Worm (Caenorhabditis elegans) whole organism, mixed stage, embryonic: ENCODE data around the gene T19C3.4.

ENCODE experiments used
- ces-1 ChIP-seq: fragments of 150-350 bp; optimal IDR thresholded peaks from 2 replicates; lab custom pipeline; 2014; ENCODE audit warnings: missing biosample characterization, missing genetic modification reagents, missing genetic modification characterization
- lin-13 ChIP-seq: fragments of 150-350 bp; optimal IDR thresholded peaks from 2 replicates; lab custom pipeline; 2014; ENCODE audit warnings: missing biosample characterization, missing genetic modification characterization
- lin-32 ChIP-seq: fragments of 200-800 bp; sonication (Bioruptor generic); optimal IDR thresholded peaks from 2 replicates; lab custom pipeline; 2018; ENCODE audit warnings: mild to moderate bottlenecking, missing genetic modification characterization, missing compliant biosample characterization
- mab-5 ChIP-seq: fragments of 150-350 bp; optimal IDR thresholded peaks from 2 replicates; lab custom pipeline; 2014; ENCODE audit warnings: missing biosample characterization, missing genetic modification characterization
- mep-1 ChIP-seq: fragments of 150-350 bp; optimal IDR thresholded peaks from 2 replicates; lab custom pipeline; 2017; ENCODE audit warnings: missing biosample characterization, missing genetic modification reagents, missing genetic modification characterization, inconsistent platforms
- nhr-12 ChIP-seq: fragments of 150-350 bp; optimal IDR thresholded peaks from 2 replicates; lab custom pipeline; 2014; ENCODE audit warnings: missing biosample characterization, missing genetic modification characterization
- nhr-28 ChIP-seq: fragments of 150-350 bp; optimal IDR thresholded peaks from 2 replicates; lab custom pipeline; 2014; ENCODE audit warnings: missing biosample characterization, missing genetic modification characterization
- nhr-76 ChIP-seq: sonication (generic microtip); optimal IDR thresholded peaks from 2 replicates; lab custom pipeline; 2017; ENCODE audit warnings: missing biosample characterization, missing genetic modification characterization
- pha-4 ChIP-seq: fragments of 150-350 bp; optimal IDR thresholded peaks from 2 replicates; lab custom pipeline; 2018; ENCODE audit warnings: missing biosample characterization, missing genetic modification reagents, missing genetic modification characterization
- snpc-4 ChIP-seq: fragments of 150-350 bp; optimal IDR thresholded peaks from 2 replicates; lab custom pipeline; 2014; ENCODE audit warnings: missing biosample characterization, missing genetic modification characterization
- tbx-8 ChIP-seq: fragments of 200-800 bp; sonication (Bioruptor generic); optimal IDR thresholded peaks from 2 replicates; lab custom pipeline; 2018; ENCODE audit warnings: mild to moderate bottlenecking, missing genetic modification characterization, moderate library complexity, missing compliant biosample characterization
- unc-62 ChIP-seq: fragments of 150-350 bp; optimal IDR thresholded peaks from 2 replicates; lab custom pipeline; 2014; ENCODE audit warnings: missing biosample characterization, missing genetic modification reagents, missing genetic modification characterization
- zip-8 ChIP-seq: fragments of 150-350 bp; optimal IDR thresholded peaks from 2 replicates; lab custom pipeline; 2014; ENCODE audit warnings: missing biosample characterization, missing genetic modification characterization
- ztf-11 ChIP-seq: fragments of 150-350 bp; optimal IDR thresholded peaks from 2 replicates; lab custom pipeline; 2014; ENCODE audit warnings: missing biosample characterization, missing genetic modification characterization

DNA sequence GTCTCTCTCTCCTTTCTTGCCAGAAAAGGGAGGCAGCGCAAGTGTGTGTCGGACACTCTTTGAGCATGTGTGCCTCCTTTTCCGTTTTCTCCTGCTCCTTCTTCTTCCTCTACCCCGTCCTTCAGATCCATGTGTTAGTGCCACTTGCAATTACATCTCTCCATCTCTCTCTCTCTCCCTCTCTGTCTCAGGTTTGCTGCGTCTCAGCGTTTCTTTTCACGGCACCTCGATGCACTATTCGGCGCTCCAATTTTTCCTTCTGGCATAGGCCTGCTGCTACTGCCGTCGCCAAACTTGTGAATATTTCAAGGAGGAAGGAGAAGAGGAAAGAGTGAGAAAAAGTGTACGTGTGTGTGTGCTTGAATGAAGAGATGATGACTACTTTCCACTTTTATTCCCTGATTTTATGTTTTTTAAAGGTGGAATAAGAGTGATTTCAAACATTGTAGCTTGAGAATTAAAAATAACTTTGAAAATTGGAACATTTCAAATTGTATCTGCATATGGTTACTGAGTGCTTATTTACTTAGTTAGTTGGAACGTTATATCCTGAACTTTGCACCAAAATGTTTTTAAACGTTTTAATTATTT lies 48.3 kb upstream of the T19C3.4 start, which contains the start of gene W02B3.3:
- TF ChIP-seq lin-13 (tag; lab: Kevin White, UChicago): no peak
- no peak for TF ChIP-seq mab-5 (tag; lab: Kevin White, UChicago)
- TF ChIP-seq nhr-12 (tag; lab: Kevin White, UChicago): no peak
- no peak for TF ChIP-seq pha-4 (tag; lab: Kevin White, UChicago)
- TF ChIP-seq snpc-4 (tag; lab: Kevin White, UChicago): no peak
- TF ChIP-seq nhr-76: no peak
- no peak for TF ChIP-seq unc-62 (GFP tag; lab: Kevin White, UChicago)
- no peak for TF ChIP-seq lin-32 (GFP tag; lab: Kevin White, UChicago)
- TF ChIP-seq zip-8: no peak
- TF ChIP-seq nhr-28 (tag; lab: Kevin White, UChicago): no peak
- no peak for TF ChIP-seq mep-1 (tag; lab: Kevin White, UChicago)
- TF ChIP-seq ces-1 (GFP tag; lab: Kevin White, UChicago): peak; percentile 93
- no peak for TF ChIP-seq ztf-11 (tag; lab: Kevin White, UChicago)
- no peak for TF ChIP-seq tbx-8
